Worm (Caenorhabditis elegans): ENCODE results near the gene hnd-1.
"Not testable (repeated sequence)": the region's sequence is repeated elsewhere in the genome, so short reads cannot be mapped to it uniquely, and the experiment has no call there.

hnd-1 gene

ce11 chrX:11641562-11641961 lies 42.8 kb upstream of the hnd-1 start:
- TF ChIP-seq nhr-23 (tag; optimal IDR thresholded peaks at IDR 0.05): no peak
- TF ChIP-seq R02D3.7 (tag; optimal IDR thresholded peaks at IDR 0.05): no peak
- no peak for TF ChIP-seq mbf-1 (tag; optimal IDR thresholded peaks at IDR 0.05)
- TF ChIP-seq egl-27 (tag; optimal IDR thresholded peaks at IDR 0.05): no peak
- no peak for TF ChIP-seq nhr-77 (tag; optimal IDR thresholded peaks at IDR 0.05)
- TF ChIP-seq lsy-2 (tag; optimal IDR thresholded peaks at IDR 0.05): no peak
- TF ChIP-seq Y55F3AM.14 (GFP tag; optimal IDR thresholded peaks at IDR 0.05): no peak
- no peak for TF ChIP-seq unc-55 (GFP tag; optimal IDR thresholded peaks at IDR 0.05)

ce11 chrX:11643767-11644235 lies 40.6 kb upstream of the hnd-1 start, which contains the start of gene sto-4:
TSS of gene sto-4 (plus strand) at chrX:11644126.
- peak; percentile 93 for TF ChIP-seq F13H6.1 (tag; optimal IDR thresholded peaks at IDR 0.05)
- TF ChIP-seq sma-9 (GFP tag; optimal IDR thresholded peaks at IDR 0.05): peak; percentile 25
- TF ChIP-seq sma-9 (tag; optimal IDR thresholded peaks at IDR 0.05): not testable (repeated sequence)
- peak in 1 of 2 experiments; percentile 12 for TF ChIP-seq mdl-1 (tag; optimal IDR thresholded peaks at IDR 0.05)
- TF ChIP-seq nhr-129 (tag; optimal IDR thresholded peaks at IDR 0.05): peak; percentile 66
- peak; percentile 8 for TF ChIP-seq zag-1 (tag; optimal IDR thresholded peaks at IDR 0.05)
- peak; percentile 40 for TF ChIP-seq blmp-1 (tag; optimal IDR thresholded peaks at IDR 0.05; ENCODE audit: insufficient read depth)
- TF ChIP-seq ceh-16 (tag; optimal IDR thresholded peaks at IDR 0.05): peak; percentile 52
- peak; percentile 17 for TF ChIP-seq unc-55 (GFP tag; optimal IDR thresholded peaks at IDR 0.05)
- peak in 1 of 2 experiments; percentile 34 for TF ChIP-seq lsy-2 (tag; optimal IDR thresholded peaks at IDR 0.05)
- TF ChIP-seq mab-5 (tag; optimal IDR thresholded peaks at IDR 0.05): peak; percentile 78
- TF ChIP-seq nhr-21 (tag; optimal IDR thresholded peaks at IDR 0.05): peak; percentile 1
- TF ChIP-seq nhr-25 (tag; optimal IDR thresholded peaks at IDR 0.05): peak; percentile 63
- peak; percentile 93 for TF ChIP-seq Y55F3AM.14 (GFP tag; optimal IDR thresholded peaks at IDR 0.05)
- peak; percentile 37 for TF ChIP-seq crh-2 (tag; optimal IDR thresholded peaks at IDR 0.05)
- TF ChIP-seq C34F6.9 (tag; optimal IDR thresholded peaks at IDR 0.05): peak; percentile 20

ce11 chrX:11645517-11645916 lies 38.8 kb upstream of the hnd-1 start:
- TF ChIP-seq blmp-1 (tag; optimal IDR thresholded peaks at IDR 0.05; ENCODE audit: insufficient read depth) (no peak), nhr-21 (tag; optimal IDR thresholded peaks at IDR 0.05) (peak; percentile 25), lin-13 (GFP tag; optimal IDR thresholded peaks at IDR 0.05) (peak; percentile 3), fos-1 (tag; optimal IDR thresholded peaks at IDR 0.05) (peak; percentile 27), nhr-25 (tag; optimal IDR thresholded peaks at IDR 0.05) (peak; percentile 22), nhr-129 (tag; optimal IDR thresholded peaks at IDR 0.05) (no peak), alr-1 (tag; optimal IDR thresholded peaks at IDR 0.05) (no peak), sma-3 (GFP tag; optimal IDR thresholded peaks at IDR 0.05) (peak; percentile 63), lsy-2 (tag; optimal IDR thresholded peaks at IDR 0.05) (no peak), ceh-16 (tag; optimal IDR thresholded peaks at IDR 0.05) (no peak), gmeb-1 (tag; optimal IDR thresholded peaks at IDR 0.05) (peak; percentile 43), sma-9 (GFP tag; optimal IDR thresholded peaks at IDR 0.05) (peak; percentile 23), sma-9 (tag; optimal IDR thresholded peaks at IDR 0.05) (no peak), crh-2 (tag; optimal IDR thresholded peaks at IDR 0.05) (peak; percentile 22)

- TF ChIP-seq sma-3 (GFP tag; optimal IDR thresholded peaks at IDR 0.05) (peak; percentile 64), nhr-11 (tag; optimal IDR thresholded peaks at IDR 0.05) (no peak)
These were observed 37.2 kb upstream of the hnd-1 start, which contains the start of gene T04F8.8 for ce11 chrX:11647165-11647564. TSS of gene T04F8.8 (plus strand) at chrX:11647465.

- no peak for TF ChIP-seq zag-1 (tag; optimal IDR thresholded peaks at IDR 0.05)
- no peak for TF ChIP-seq nhr-12 (tag; optimal IDR thresholded peaks at IDR 0.05)
- no peak for TF ChIP-seq C34F6.9 (tag; optimal IDR thresholded peaks at IDR 0.05)
- no peak for TF ChIP-seq unc-55 (GFP tag; optimal IDR thresholded peaks at IDR 0.05)
- no peak for TF ChIP-seq sma-3 (GFP tag; optimal IDR thresholded peaks at IDR 0.05)
- no peak for TF ChIP-seq lin-13 (GFP tag; optimal IDR thresholded peaks at IDR 0.05)
- TF ChIP-seq mab-5 (tag; optimal IDR thresholded peaks at IDR 0.05): no peak
- no peak for TF ChIP-seq mbf-1 (tag; optimal IDR thresholded peaks at IDR 0.05)
- TF ChIP-seq gmeb-1 (tag; optimal IDR thresholded peaks at IDR 0.05): no peak
- no peak for TF ChIP-seq nhr-77 (tag; optimal IDR thresholded peaks at IDR 0.05)
- TF ChIP-seq Y55F3AM.14 (GFP tag; optimal IDR thresholded peaks at IDR 0.05): no peak
- no peak for TF ChIP-seq lin-39 (tag; optimal IDR thresholded peaks at IDR 0.05)
- no peak for TF ChIP-seq ZK546.5 (tag; optimal IDR thresholded peaks at IDR 0.05)
- TF ChIP-seq mdl-1 (tag; optimal IDR thresholded peaks at IDR 0.05): no peak
These were observed 33.6 kb upstream of the hnd-1 start, which contains the start of gene cutl-11 for ce11 chrX:11650751-11651150. TSS of gene cutl-11 (minus strand) at chrX:11650851.
